Fruit fly (Drosophila melanogaster) whole organism, embryonic: Measurements from ENCODE around the gene LysB.

Experiments used
- Aef1 ChIP-seq: fragments of 200-800 bp; sonication (Bioruptor generic); IDR thresholded peaks from 3 replicates; pipeline ENCODE4 v1.3.6; 2022; ENCODE audit warnings: missing biosample characterization, missing genetic modification characterization
- Antp ChIP-seq: fragments of 200-800 bp; sonication (Bioruptor generic); optimal IDR thresholded peaks from 3 replicates; lab custom pipeline; 2016; ENCODE audit warnings: missing biosample characterization, missing genetic modification characterization
- CG11247 ChIP-seq: fragments of 200-800 bp; sonication (Bioruptor generic); IDR thresholded peaks from 2 replicates; pipeline ENCODE4 v1.3.6; 2022; ENCODE audit warnings: missing biosample characterization, missing genetic modification characterization
- CG11695 ChIP-seq: fragments of 200-800 bp; sonication (Bioruptor generic); IDR thresholded peaks from 3 replicates; pipeline ENCODE4 v1.3.6; 2022; ENCODE audit warnings: missing biosample characterization, missing genetic modification characterization
- CG13123 ChIP-seq: fragments of 200-800 bp; sonication (Bioruptor generic); optimal IDR thresholded peaks from 2 replicates; lab custom pipeline; 2016; ENCODE audit warnings: missing biosample characterization, missing genetic modification characterization
- CG15011 ChIP-seq: fragments of 200-800 bp; sonication (Bioruptor generic); optimal IDR thresholded peaks from 3 replicates; lab custom pipeline; 2018; ENCODE audit warnings: missing biosample characterization, mild to moderate bottlenecking, missing genetic modification characterization
- CG17612 ChIP-seq: fragments of 200-800 bp; sonication (Bioruptor generic); IDR thresholded peaks from 2 replicates; pipeline ENCODE4 v1.3.6; 2022; ENCODE audit warnings: missing biosample characterization, missing genetic modification characterization
- CG2889 ChIP-seq: fragments of 200-800 bp; sonication (Bioruptor generic); IDR thresholded peaks from 3 replicates; pipeline ENCODE4 v1.3.6; 2022; ENCODE audit warnings: missing biosample characterization, missing genetic modification characterization
- CG32772 ChIP-seq: fragments of 200-800 bp; sonication (Bioruptor generic); IDR thresholded peaks from 2 replicates; pipeline ENCODE4 v1.3.6; 2022; ENCODE audit warnings: missing biosample characterization, missing genetic modification characterization
- CG3407 ChIP-seq: fragments of 200-800 bp; sonication (Bioruptor generic); optimal IDR thresholded peaks from 2 replicates; lab custom pipeline; 2018; ENCODE audit warnings: missing biosample characterization, mild to moderate bottlenecking, missing genetic modification characterization
- CG43689 ChIP-seq: fragments of 200-800 bp; sonication (Bioruptor generic); IDR thresholded peaks from 2 replicates; pipeline ENCODE4 v1.3.6; 2022; ENCODE audit warnings: missing biosample characterization, missing genetic modification characterization
- CG4404 ChIP-seq: fragments of 200-800 bp; sonication (Bioruptor generic); IDR thresholded peaks from 2 replicates; pipeline ENCODE4 v1.3.6; 2022; ENCODE audit warnings: missing biosample characterization, missing genetic modification characterization
- CG4730 ChIP-seq: fragments of 200-800 bp; sonication (Bioruptor generic); IDR thresholded peaks from 2 replicates; pipeline ENCODE4 v1.3.6; 2022; ENCODE audit warnings: missing biosample characterization, missing genetic modification characterization
- CG7745 ChIP-seq: fragments of 200-800 bp; sonication (Bioruptor generic); optimal IDR thresholded peaks from 2 replicates; lab custom pipeline; 2018; ENCODE audit warnings: missing biosample characterization, mild to moderate bottlenecking, missing genetic modification characterization, moderate library complexity
- CG8290 ChIP-seq, 3 experiments: fragments of 200-800 bp; sonication (Bioruptor generic); optimal IDR thresholded peaks; 2 replicates each; lab custom pipeline; 2016 to 2019; ENCODE audit warnings: missing biosample characterization in 3 of 3, missing genetic modification characterization in 3 of 3, mild to moderate bottlenecking in 2 of 3, moderate library complexity in 1 of 3
- Dll ChIP-seq: fragments of 200-800 bp; sonication (Bioruptor generic); IDR thresholded peaks from 4 replicates; pipeline ENCODE4 v1.3.6; 2022; ENCODE audit warnings: missing biosample characterization, missing genetic modification characterization; ENCODE audit not compliant: partially characterized antibody
- E2f2 ChIP-seq: fragments of 200-800 bp; sonication (Bioruptor generic); IDR thresholded peaks from 2 replicates; pipeline ENCODE4 v1.3.6; 2022; ENCODE audit warnings: missing biosample characterization, missing genetic modification characterization
- Elba2 ChIP-seq: fragments of 200-800 bp; sonication (Bioruptor generic); optimal IDR thresholded peaks from 3 replicates; lab custom pipeline; 2016; ENCODE audit warnings: missing biosample characterization, missing genetic modification characterization
- H2.0 ChIP-seq: fragments of 200-800 bp; sonication (Bioruptor generic); IDR thresholded peaks from 2 replicates; pipeline ENCODE4 v1.3.6; 2022; ENCODE audit warnings: missing biosample characterization, missing genetic modification characterization
- Hmx ChIP-seq: fragments of 200-800 bp; sonication (Bioruptor generic); optimal IDR thresholded peaks from 2 replicates; lab custom pipeline; 2016; ENCODE audit warnings: missing biosample characterization, missing genetic modification characterization
- MTF-1 ChIP-seq: fragments of 200-800 bp; sonication (Bioruptor generic); optimal IDR thresholded peaks from 2 replicates; lab custom pipeline; 2018; ENCODE audit warnings: missing biosample characterization, mild to moderate bottlenecking, missing genetic modification characterization, borderline replicate concordance
- NC2β ChIP-seq: fragments of 200-800 bp; sonication (Bioruptor generic); optimal IDR thresholded peaks from 2 replicates; lab custom pipeline; 2016; ENCODE audit warnings: missing biosample characterization, missing genetic modification characterization
- Neu2 ChIP-seq: fragments of 200-800 bp; sonication (Bioruptor generic); optimal IDR thresholded peaks from 3 replicates; lab custom pipeline; 2016; ENCODE audit warnings: missing biosample characterization, missing genetic modification characterization, borderline replicate concordance
- Nf-YB ChIP-seq: fragments of 200-800 bp; sonication (Bioruptor generic); optimal IDR thresholded peaks from 3 replicates; lab custom pipeline; 2019; ENCODE audit warnings: missing biosample characterization, mild to moderate bottlenecking, missing genetic modification characterization, moderate library complexity
- Rfx ChIP-seq: fragments of 200-800 bp; sonication (Bioruptor generic); IDR thresholded peaks from 2 replicates; pipeline ENCODE4 v1.3.6; 2022; ENCODE audit warnings: missing biosample characterization, missing genetic modification characterization
- Xrp1 ChIP-seq: fragments of 200-800 bp; sonication (Bioruptor generic); IDR thresholded peaks from 2 replicates; pipeline ENCODE4 v1.3.6; 2022; ENCODE audit warnings: missing biosample characterization, missing genetic modification characterization
- al ChIP-seq: fragments of 200-800 bp; sonication (Bioruptor generic); IDR thresholded peaks from 2 replicates; pipeline ENCODE4 v1.3.6; 2022; ENCODE audit warnings: missing biosample characterization, missing genetic modification characterization
- corto ChIP-seq: fragments of 200-800 bp; sonication (Bioruptor generic); optimal IDR thresholded peaks from 2 replicates; lab custom pipeline; 2016; ENCODE audit warnings: missing biosample characterization, mild to moderate bottlenecking, missing genetic modification characterization, moderate library complexity
- crol ChIP-seq: fragments of 200-800 bp; sonication (Bioruptor generic); IDR thresholded peaks from 2 replicates; pipeline ENCODE4 v1.3.6; 2022; ENCODE audit warnings: missing biosample characterization, missing genetic modification characterization
- danr ChIP-seq: fragments of 200-800 bp; sonication (Bioruptor generic); IDR thresholded peaks from 2 replicates; pipeline ENCODE4 v1.3.6; 2022; ENCODE audit warnings: missing biosample characterization, missing genetic modification characterization
- dm ChIP-seq: fragments of 200-800 bp; sonication (Bioruptor generic); optimal IDR thresholded peaks from 3 replicates; lab custom pipeline; 2016; ENCODE audit warnings: missing biosample characterization, missing genetic modification characterization
- ewg ChIP-seq: fragments of 200-800 bp; sonication (Bioruptor generic); optimal IDR thresholded peaks from 3 replicates; lab custom pipeline; 2017; ENCODE audit warnings: mild to moderate bottlenecking, missing biosample characterization, missing genetic modification reagents, missing genetic modification characterization
- fd102C ChIP-seq: fragments of 200-800 bp; sonication (Bioruptor generic); optimal IDR thresholded peaks from 2 replicates; lab custom pipeline; 2018; ENCODE audit warnings: missing biosample characterization, mild to moderate bottlenecking, missing genetic modification characterization, moderate library complexity
- fru ChIP-seq: fragments of >200 bp; optimal IDR thresholded peaks from 2 replicates; lab custom pipeline; 2017
- ftz-f1 ChIP-seq: fragments of 200-800 bp; sonication (Bioruptor generic); optimal IDR thresholded peaks from 2 replicates; lab custom pipeline; 2016; ENCODE audit warnings: missing biosample characterization, missing genetic modification characterization
- inv ChIP-seq: fragments of 200-800 bp; sonication (Bioruptor generic); IDR thresholded peaks from 2 replicates; pipeline ENCODE4 v1.3.6; 2022; ENCODE audit warnings: missing biosample characterization, missing genetic modification characterization; ENCODE audit not compliant: partially characterized antibody
- jing ChIP-seq: fragments of 200-800 bp; sonication (Bioruptor generic); optimal IDR thresholded peaks from 2 replicates; lab custom pipeline; 2018; ENCODE audit warnings: missing biosample characterization, mild to moderate bottlenecking, missing genetic modification characterization
- nerfin-2 ChIP-seq: fragments of 200-800 bp; sonication (Bioruptor generic); IDR thresholded peaks from 2 replicates; pipeline ENCODE4 v1.3.6; 2022; ENCODE audit warnings: missing biosample characterization, missing genetic modification characterization; ENCODE audit not compliant: partially characterized antibody
- pan ChIP-seq, 4 experiments: fragments of >200 bp in 3 of 4; fragments of 200-800 bp in 1 of 4; sonication (Bioruptor generic) in 1 of 4; optimal IDR thresholded peaks in 3 of 4; IDR thresholded peaks in 1 of 4; 2 replicates each; pipeline versions ENCODE4 v1.3.6 to Lab custom; 2017 to 2022; ENCODE audit warnings: missing biosample characterization in 2 of 4, missing genetic modification characterization in 2 of 4, mixed read lengths in 1 of 4
- pb ChIP-seq: fragments of 200-800 bp; sonication (Bioruptor generic); optimal IDR thresholded peaks from 3 replicates; lab custom pipeline; 2016; ENCODE audit warnings: missing biosample characterization, missing genetic modification characterization
- pum ChIP-seq: fragments of 200-800 bp; sonication (Bioruptor generic); optimal IDR thresholded peaks from 2 replicates; lab custom pipeline; 2016; ENCODE audit warnings: missing biosample characterization, missing genetic modification characterization
- rib ChIP-seq: fragments of 200-800 bp; sonication (Bioruptor generic); IDR thresholded peaks from 2 replicates; pipeline ENCODE4 v1.3.6; 2022; ENCODE audit warnings: missing biosample characterization, missing genetic modification characterization
- shn ChIP-seq: fragments of 200-800 bp; sonication (Bioruptor generic); optimal IDR thresholded peaks from 3 replicates; lab custom pipeline; 2016; ENCODE audit warnings: missing biosample characterization, missing genetic modification characterization
- sim ChIP-seq: fragments of 200-800 bp; sonication (Bioruptor generic); IDR thresholded peaks from 2 replicates; pipeline ENCODE4 v1.3.6; 2022; ENCODE audit warnings: missing biosample characterization, missing genetic modification characterization
- sisA ChIP-seq: fragments of 200-800 bp; sonication (Bioruptor generic); IDR thresholded peaks from 2 replicates; pipeline ENCODE4 v1.3.6; 2022; ENCODE audit warnings: missing biosample characterization, missing genetic modification characterization
- slbo ChIP-seq: fragments of 200-800 bp; sonication (Bioruptor generic); IDR thresholded peaks from 2 replicates; pipeline ENCODE4 v1.3.6; 2022; ENCODE audit warnings: missing biosample characterization, missing genetic modification characterization
- slou ChIP-seq: fragments of 200-800 bp; sonication (Bioruptor generic); optimal IDR thresholded peaks from 3 replicates; lab custom pipeline; 2016; ENCODE audit warnings: missing biosample characterization, missing genetic modification characterization
- sqz ChIP-seq: fragments of 200-800 bp; sonication (Bioruptor generic); optimal IDR thresholded peaks from 3 replicates; lab custom pipeline; 2018; ENCODE audit warnings: missing biosample characterization, mild to moderate bottlenecking, missing genetic modification characterization
- sug ChIP-seq: fragments of 200-800 bp; optimal IDR thresholded peaks from 2 replicates; lab custom pipeline; 2019; ENCODE audit warnings: missing biosample characterization, mild to moderate bottlenecking, missing genetic modification characterization, moderate library complexity

The LysB gene

DNA sequence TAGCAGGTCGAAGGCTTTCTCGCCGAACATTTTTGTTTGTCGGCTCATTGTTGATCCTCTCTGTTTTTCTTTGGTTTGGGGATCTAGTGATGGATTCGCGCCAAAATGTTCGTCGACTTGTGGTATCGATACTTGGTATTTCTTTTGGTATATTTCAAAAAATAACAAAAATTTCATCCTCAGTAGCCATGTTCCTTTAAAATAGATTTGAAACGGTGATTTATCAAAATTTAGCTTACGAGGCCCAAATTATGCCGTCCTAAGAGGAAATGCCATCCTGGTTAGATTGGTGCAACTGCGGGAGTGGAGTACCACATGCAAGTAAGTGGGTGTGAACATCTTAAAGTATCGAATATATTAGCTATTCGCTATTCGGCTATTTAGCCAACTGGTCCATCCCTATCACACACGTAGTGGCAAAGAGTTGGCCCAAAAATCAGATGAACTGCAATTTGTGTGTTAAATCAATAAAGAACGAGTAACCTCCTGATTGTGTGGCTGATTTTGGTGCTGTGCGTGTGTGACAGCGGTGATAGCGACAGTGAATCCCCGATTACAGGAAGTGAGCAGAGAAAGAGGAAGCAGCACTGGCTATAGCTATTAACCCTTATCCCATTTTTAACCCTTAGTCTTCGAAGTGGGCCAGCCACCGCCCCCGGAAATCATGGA, 40.6 kb downstream of the LysB start, which contains the start of the genes Psf1 and Sac1 (continued):
- TF ChIP-seq al (GFP tag; lab: Robert Waterston, UW): 0 out of 2 replicates have a peak, but pooled peaks have one; percentile 29
- TF ChIP-seq inv (GFP tag; lab: Robert Waterston, UW): peak; percentile 85
- no peak for TF ChIP-seq CG15011 (GFP tag; lab: Kevin White, UChicago)
- no peak for TF ChIP-seq corto
- no peak for TF ChIP-seq CG13123 (GFP tag; lab: Kevin White, UChicago)
- TF ChIP-seq CG3407: no peak
- no peak for TF ChIP-seq danr
- no peak for TF ChIP-seq Neu2 (GFP tag; lab: Kevin White, UChicago)
- no peak for TF ChIP-seq CG8290 (GFP tag; optimal IDR thresholded peaks at IDR 0.05; lab: Kevin White, UChicago)
- TF ChIP-seq CG8290 (tag; optimal IDR thresholded peaks at IDR 0.05; lab: Kevin White, UChicago): peak in 1 of 2 experiments; percentile 27
- no peak for TF ChIP-seq Hmx (GFP tag; lab: Kevin White, UChicago)
- TF ChIP-seq CG7745 (tag; lab: Kevin White, UChicago): no peak
- 0 out of 2 replicates have a peak, but pooled peaks have one; percentile 24 for TF ChIP-seq H2.0 (GFP tag; lab: Robert Waterston, UW)
- TF ChIP-seq dm (GFP tag; lab: Kevin White, UChicago): peak; percentile 74
- no peak; the same call in 1 of the 2 replicates for TF ChIP-seq CG11247 (GFP tag; lab: Robert Waterston, UW)
- TF ChIP-seq MTF-1 (GFP tag; lab: Kevin White, UChicago): no peak
- peak; percentile 64 for TF ChIP-seq slbo (GFP tag; lab: Robert Waterston, UW)
- TF ChIP-seq jing (GFP tag; lab: Kevin White, UChicago): no peak
- no peak for TF ChIP-seq CG32772 (GFP tag; lab: Robert Waterston, UW)
- TF ChIP-seq CG11695 (GFP tag; lab: Robert Waterston, UW): no peak
- no peak; the same call in 1 of the 2 replicates for TF ChIP-seq CG4404
- TF ChIP-seq Xrp1 (GFP tag; lab: Robert Waterston, UW): peak; percentile 45; the same call in 1 of the 2 replicates
- TF ChIP-seq Nf-YB (GFP tag; lab: Kevin White, UChicago): no peak
- peak; percentile 72 for TF ChIP-seq Antp (GFP tag; lab: Kevin White, UChicago)
- TF ChIP-seq nerfin-2 (GFP tag; lab: Robert Waterston, UW): peak; percentile 74
- no peak for TF ChIP-seq CG2889
- TF ChIP-seq sisA: peak; percentile 58
- TF ChIP-seq Elba2 (GFP tag; lab: Kevin White, UChicago): no peak
- TF ChIP-seq crol (GFP tag; lab: Robert Waterston, UW): no peak
- no peak for TF ChIP-seq sim (GFP tag; lab: Robert Waterston, UW)
- TF ChIP-seq sug (tag; lab: Kevin White, UChicago): peak; percentile 65
- no peak for TF ChIP-seq rib
- no peak for TF ChIP-seq ftz-f1 (GFP tag; lab: Kevin White, UChicago)
- no peak for TF ChIP-seq sqz (GFP tag; lab: Kevin White, UChicago)
- 0 out of 3 replicates have a peak, but pooled peaks have one; percentile 25 for TF ChIP-seq Aef1 (GFP tag; lab: Robert Waterston, UW)
- TF ChIP-seq CG4730 (GFP tag; lab: Robert Waterston, UW): no peak
- TF ChIP-seq fru (lab: Kevin White, UChicago): no peak
- TF ChIP-seq CG43689: no peak
- no peak for TF ChIP-seq pan (optimal IDR thresholded peaks at IDR 0.05; lab: Kevin White, UChicago)
- TF ChIP-seq pan (GFP tag; optimal IDR thresholded peaks at IDR 0.05 in 1 of 2, IDR thresholded peaks at IDR 0.05 in 1 of 2): peak in 1 of 2 experiments; percentile 13
- TF ChIP-seq shn (GFP tag; lab: Kevin White, UChicago): peak; percentile 62
- TF ChIP-seq fd102C (GFP tag; lab: Kevin White, UChicago): no peak
- TF ChIP-seq Dll (GFP tag; lab: Robert Waterston, UW): peak; percentile 95
- no peak for TF ChIP-seq CG17612 (GFP tag; lab: Robert Waterston, UW)
- TF ChIP-seq NC2β: peak; percentile 38
- peak; percentile 60; the same call in 1 of the 2 replicates for TF ChIP-seq Rfx (GFP tag; lab: Robert Waterston, UW)
- TF ChIP-seq pb: peak; percentile 4
- TF ChIP-seq ewg (GFP tag; lab: Kevin White, UChicago): peak; percentile 28
- no peak for TF ChIP-seq slou (GFP tag; lab: Kevin White, UChicago)
- TF ChIP-seq pum (GFP tag; lab: Kevin White, UChicago): peak; percentile 58
- TF ChIP-seq E2f2 (GFP tag; lab: Robert Waterston, UW): 0 out of 2 replicates have a peak, but pooled peaks have one; percentile 15
